Fruit fly (Drosophila melanogaster) whole organism, pupa: ENCODE data around the gene CG6961.
A peak's percentile ranks its signal among the peaks of the same experiment; 100 is the strongest.

Experiments used
- CG10348 ChIP-seq: fragments of 200-800 bp; sonication (Bioruptor generic); IDR thresholded peaks from 2 replicates; pipeline ENCODE4 v1.3.6; 2022; ENCODE audit warnings: missing biosample characterization, missing genetic modification characterization
- CG12605 ChIP-seq: fragments of 200-800 bp; sonication (Bioruptor generic); IDR thresholded peaks from 2 replicates; pipeline ENCODE4 v1.3.6; 2022; ENCODE audit warnings: missing biosample characterization, missing genetic modification characterization
- CG13204 ChIP-seq: fragments of 200-800 bp; sonication (Bioruptor generic); optimal IDR thresholded peaks from 2 replicates; lab custom pipeline; 2018; ENCODE audit warnings: missing biosample characterization, mild to moderate bottlenecking, missing genetic modification characterization, moderate library complexity
- CG14655 ChIP-seq: fragments of 200-800 bp; sonication (Bioruptor generic); optimal IDR thresholded peaks from 3 replicates; lab custom pipeline; 2017; ENCODE audit warnings: mild to moderate bottlenecking, missing biosample characterization, missing genetic modification reagents, missing genetic modification characterization
- CG15710 ChIP-seq: fragments of 200-800 bp; sonication (Bioruptor generic); optimal IDR thresholded peaks from 2 replicates; lab custom pipeline; 2018; ENCODE audit warnings: missing biosample characterization, mild to moderate bottlenecking, missing genetic modification characterization, moderate library complexity
- CG17806 ChIP-seq: fragments of 200-800 bp; sonication (Bioruptor generic); optimal IDR thresholded peaks from 2 replicates; lab custom pipeline; 2018; ENCODE audit warnings: missing biosample characterization, mild to moderate bottlenecking, missing genetic modification characterization, moderate library complexity
- CG32121 ChIP-seq: fragments of 200-800 bp; sonication (Bioruptor generic); IDR thresholded peaks from 2 replicates; pipeline ENCODE4 v1.3.6; 2022; ENCODE audit warnings: missing biosample characterization, missing genetic modification characterization
- CG34367 ChIP-seq: fragments of 200-800 bp; sonication (Bioruptor generic); optimal IDR thresholded peaks from 2 replicates; lab custom pipeline; 2018; ENCODE audit warnings: missing biosample characterization, mild to moderate bottlenecking, missing genetic modification characterization
- CG4496 ChIP-seq: fragments of 200-800 bp; sonication (Bioruptor generic); IDR thresholded peaks from 3 replicates; pipeline ENCODE4 v1.3.6; 2022; ENCODE audit warnings: missing biosample characterization, missing genetic modification characterization
- CG8159 ChIP-seq: fragments of 200-800 bp; sonication (Bioruptor generic); optimal IDR thresholded peaks from 3 replicates; lab custom pipeline; 2018; ENCODE audit warnings: missing biosample characterization, mild to moderate bottlenecking, missing genetic modification characterization, moderate library complexity
- CG8301 ChIP-seq: fragments of 200-800 bp; sonication (Bioruptor generic); optimal IDR thresholded peaks from 2 replicates; lab custom pipeline; 2018; ENCODE audit warnings: missing biosample characterization, mild to moderate bottlenecking, missing genetic modification characterization
- CG9948 ChIP-seq: fragments of 200-800 bp; sonication (Bioruptor generic); optimal IDR thresholded peaks from 2 replicates; lab custom pipeline; 2018; ENCODE audit warnings: missing biosample characterization, mild to moderate bottlenecking, missing genetic modification characterization, moderate library complexity
- D1 ChIP-seq: fragments of 200-800 bp; sonication (Bioruptor generic); optimal IDR thresholded peaks from 2 replicates; lab custom pipeline; 2018; ENCODE audit warnings: missing biosample characterization, mild to moderate bottlenecking, missing genetic modification characterization, moderate library complexity
- EcR ChIP-seq: fragments of 200-800 bp; sonication (Bioruptor generic); optimal IDR thresholded peaks from 3 replicates; lab custom pipeline; 2019; ENCODE audit warnings: missing biosample characterization, missing genetic modification characterization, mild to moderate bottlenecking, moderate library complexity, missing genetic modification reagents
- Ets98B ChIP-seq: fragments of 200-800 bp; sonication (Bioruptor generic); IDR thresholded peaks from 2 replicates; pipeline ENCODE4 v1.3.6; 2022; ENCODE audit warnings: missing biosample characterization, missing genetic modification characterization
- Pif1A ChIP-seq: fragments of 200-800 bp; sonication (Bioruptor generic); optimal IDR thresholded peaks from 3 replicates; lab custom pipeline; 2016; ENCODE audit warnings: missing biosample characterization, missing genetic modification characterization
- Pif1B ChIP-seq: fragments of 200-800 bp; sonication (Bioruptor generic); optimal IDR thresholded peaks from 3 replicates; lab custom pipeline; 2016; ENCODE audit warnings: missing biosample characterization, missing genetic modification characterization
- Snoo ChIP-seq: fragments of 200-800 bp; sonication (Bioruptor generic); optimal IDR thresholded peaks from 3 replicates; lab custom pipeline; 2017; ENCODE audit warnings: missing biosample characterization, mild to moderate bottlenecking, missing genetic modification characterization, inconsistent platforms
- fd96Ca ChIP-seq: fragments of 200-800 bp; sonication (Bioruptor generic); IDR thresholded peaks from 3 replicates; pipeline ENCODE4 v1.3.6; 2022; ENCODE audit warnings: missing biosample characterization, missing genetic modification characterization
- gl ChIP-seq: fragments of 200-800 bp; sonication (Bioruptor generic); optimal IDR thresholded peaks from 2 replicates; lab custom pipeline; 2018; ENCODE audit warnings: missing biosample characterization, mild to moderate bottlenecking, missing genetic modification characterization
- rn ChIP-seq: fragments of 200-800 bp; sonication (Bioruptor generic); IDR thresholded peaks from 2 replicates; pipeline ENCODE4 v1.3.6; 2022; ENCODE audit warnings: missing biosample characterization, missing genetic modification characterization

CG6961 gene

DNA sequence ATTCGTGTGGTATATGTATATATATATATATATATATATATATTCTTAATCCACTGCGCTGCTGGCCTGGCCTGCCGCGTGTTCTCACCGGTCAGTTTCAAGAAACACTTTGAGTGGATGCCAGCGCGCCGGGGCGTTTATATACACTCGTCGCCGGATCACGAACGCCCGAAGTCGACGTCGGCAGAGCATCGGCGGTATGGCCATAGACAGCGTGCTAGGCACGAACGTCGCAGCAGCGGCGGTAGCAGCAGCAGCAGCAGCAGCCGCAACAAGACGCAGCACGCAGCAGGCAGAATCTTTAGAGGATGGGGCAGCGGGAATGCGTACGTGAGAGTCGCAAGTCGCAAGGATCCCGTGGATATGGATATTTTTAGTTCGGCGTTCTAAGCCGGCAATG lies 9.6 kb upstream of the CG6961 start, which contains the start of gene bnb:
bnb (minus strand) TSS at position 121 of the 400 bp plus-strand sequence.
- TF ChIP-seq CG13204 (GFP tag; lab: Kevin White, UChicago), result peak; percentile 66
- no peak for TF ChIP-seq CG8159 (tag; lab: Kevin White, UChicago)
- TF ChIP-seq CG4496 (GFP tag; lab: Robert Waterston, UW), result 0 out of 3 replicates have a peak, but pooled peaks have one; percentile 24

DNA sequence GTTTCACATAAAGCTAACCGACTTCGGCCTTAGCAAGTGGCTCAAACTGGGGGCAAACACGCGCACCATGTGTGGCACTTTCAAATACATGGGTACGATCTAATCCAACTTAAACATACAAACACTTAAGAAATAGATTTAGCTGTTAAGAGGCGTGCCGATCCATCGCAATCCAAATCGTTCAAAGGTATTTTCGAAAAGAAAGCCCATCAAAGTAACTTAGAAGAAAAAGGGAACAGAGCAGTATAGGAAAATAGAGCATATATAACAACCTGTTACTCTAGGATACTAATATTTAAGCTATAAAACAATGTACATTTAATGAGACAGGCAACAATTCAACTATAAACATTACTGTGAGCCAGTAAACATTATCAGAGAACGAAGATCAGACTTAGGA lies 3.4 kb upstream of the CG6961 start, which contains the start of gene Atg101:
Atg101 (plus strand) TSS at position 301 of the 400 bp plus-strand sequence.
- TF ChIP-seq Ets98B (GFP tag; lab: Robert Waterston, UW) (no peak), CG32121 (GFP tag; lab: Robert Waterston, UW) (no peak), Pif1B (no peak), CG10348 (GFP tag; lab: Robert Waterston, UW) (no peak), CG12605 (GFP tag; lab: Robert Waterston, UW) (no peak), gl (tag; lab: Kevin White, UChicago) (no peak), CG14655 (GFP tag; lab: Kevin White, UChicago) (no peak), Pif1A (GFP tag; lab: Kevin White, UChicago) (no peak), rn (GFP tag; lab: Robert Waterston, UW) (no peak), CG8159 (tag; lab: Kevin White, UChicago) (no peak), CG15710 (no peak)

DNA sequence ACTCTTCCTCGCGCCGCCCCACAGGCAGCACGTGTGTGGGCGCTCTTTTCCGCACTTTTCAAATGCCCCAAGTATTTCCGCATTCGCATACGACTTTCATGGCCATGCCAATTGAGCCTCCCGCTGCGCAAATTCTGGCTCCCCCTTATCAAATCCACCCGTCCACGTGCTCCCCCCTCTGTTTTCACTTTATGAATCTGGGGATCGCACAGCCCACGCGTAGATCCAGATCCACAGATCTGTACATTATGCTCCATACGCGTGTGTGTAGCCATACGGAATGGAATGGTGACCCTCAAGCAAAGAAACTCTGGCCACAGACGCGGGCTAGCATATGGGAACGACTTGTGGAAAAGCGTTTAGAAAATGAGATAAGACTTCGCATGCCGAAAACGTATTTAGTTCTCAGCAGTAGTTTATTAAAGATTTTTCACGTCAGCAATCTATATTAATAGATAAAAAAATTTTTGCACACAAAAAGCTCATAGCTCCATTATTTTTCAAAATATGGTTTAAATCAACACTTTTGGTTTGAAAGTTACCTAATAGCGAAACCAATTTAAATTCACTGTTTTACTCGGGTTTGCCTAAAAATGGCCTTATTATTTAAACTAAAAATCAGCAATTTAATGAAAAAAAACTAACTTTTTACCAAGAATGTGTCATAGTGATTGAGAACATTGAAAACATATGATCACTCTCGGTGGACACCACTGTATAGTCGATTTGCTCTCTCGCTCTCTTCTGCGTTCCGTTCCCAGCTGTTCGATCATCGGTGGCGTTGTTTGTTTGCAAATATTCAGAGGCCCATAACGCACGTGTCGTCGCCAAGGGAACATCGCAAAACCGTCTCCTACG lies 1.6 kb upstream of the CG6961 start:
- peak; percentile 20 for TF ChIP-seq CG34367
- TF ChIP-seq fd96Ca (GFP tag; lab: Robert Waterston, UW), result no peak
- TF ChIP-seq CG15710, result peak; percentile 21
- peak; percentile 19 for TF ChIP-seq CG17806
- TF ChIP-seq CG14655 (GFP tag; lab: Kevin White, UChicago), result peak; percentile 78
- TF ChIP-seq CG9948 (tag; lab: Kevin White, UChicago), result peak; percentile 34
- TF ChIP-seq gl (tag; lab: Kevin White, UChicago), result no peak
- peak; percentile 60 for TF ChIP-seq Pif1B
- no peak for TF ChIP-seq CG13204 (GFP tag; lab: Kevin White, UChicago)
- no peak for TF ChIP-seq D1
- peak; percentile 33; the same call in 1 of the 2 replicates for TF ChIP-seq CG32121 (GFP tag; lab: Robert Waterston, UW)
- TF ChIP-seq CG4496 (GFP tag; lab: Robert Waterston, UW), result no peak; the same call in 2 of the 3 replicates
- no peak for TF ChIP-seq CG10348 (GFP tag; lab: Robert Waterston, UW)
- peak; percentile 13 for TF ChIP-seq Snoo (tag; lab: Kevin White, UChicago)
- TF ChIP-seq Pif1A (GFP tag; lab: Kevin White, UChicago), result peak; percentile 70
- no peak for TF ChIP-seq Ets98B (GFP tag; lab: Robert Waterston, UW)
- no peak for TF ChIP-seq EcR (GFP tag; lab: Kevin White, UChicago)
- no peak for TF ChIP-seq CG12605 (GFP tag; lab: Robert Waterston, UW)
- peak; percentile 57 for TF ChIP-seq CG8159 (tag; lab: Kevin White, UChicago)
- TF ChIP-seq CG8301 (tag; lab: Kevin White, UChicago), result peak; percentile 68
- no peak for TF ChIP-seq rn (GFP tag; lab: Robert Waterston, UW)
- TF ChIP-seq, all 21 proteins: peak for 11

DNA sequence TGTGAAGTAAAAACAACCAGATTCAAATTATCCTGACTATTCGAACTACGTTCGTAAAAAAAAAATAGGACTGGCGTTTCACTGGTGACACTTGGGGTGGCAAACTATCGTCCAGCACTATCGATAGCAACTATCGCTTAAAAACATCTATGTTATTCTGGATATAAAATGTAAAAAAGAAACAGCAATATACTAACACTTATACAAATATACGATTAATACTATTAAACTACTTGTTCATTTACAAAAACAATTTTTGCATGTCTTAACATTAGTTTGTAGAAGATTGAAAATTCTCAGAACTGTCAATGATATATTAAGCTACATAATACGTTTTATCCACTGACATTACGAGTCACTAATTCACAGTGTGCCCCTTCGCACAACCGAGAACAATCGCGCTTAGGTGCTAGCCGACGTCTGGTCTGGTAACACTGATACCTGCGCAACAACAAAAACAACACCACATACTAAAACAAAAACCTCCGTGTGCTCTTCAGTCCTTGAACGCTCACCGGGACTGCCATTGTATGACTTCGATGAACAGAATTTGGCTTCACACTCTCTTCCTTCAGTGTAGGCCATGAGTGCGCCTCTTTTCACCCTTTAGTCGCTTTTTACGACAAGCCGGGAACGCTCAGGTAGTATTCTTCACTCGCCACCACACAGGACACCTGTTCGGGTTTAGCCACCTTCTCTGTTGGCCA lies 4.4 kb downstream of the CG6961 start, which contains the start of gene CG18259:
CG18259 (minus strand) TSS at position 78 of the 707 bp plus-strand sequence.
- TF ChIP-seq CG8159 (tag; lab: Kevin White, UChicago) (no peak), CG4496 (GFP tag; lab: Robert Waterston, UW) (peak; percentile 24; the same call in 1 of the 3 replicates), CG17806 (no peak)

DNA sequence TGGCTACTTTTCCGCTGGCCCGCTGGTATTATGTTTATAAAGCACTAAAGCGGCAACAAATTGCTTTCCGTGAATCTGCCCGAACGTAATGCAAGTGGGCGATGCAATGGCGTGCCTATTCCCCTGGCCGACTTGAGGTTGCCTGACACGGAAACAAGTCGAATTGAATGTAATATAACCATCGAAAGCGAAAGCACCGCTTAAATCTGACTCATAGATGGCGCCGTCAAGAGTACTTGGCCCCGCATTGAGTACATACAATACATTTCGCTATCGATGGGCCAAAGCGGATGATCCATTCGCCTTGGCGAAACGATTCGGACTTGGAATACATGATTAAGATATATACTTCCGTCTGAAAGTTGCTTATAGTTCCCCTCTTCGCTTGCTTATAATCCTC lies 7.8 kb downstream of the CG6961 start:
- TF ChIP-seq Pif1B (no peak), CG17806 (no peak), CG15710 (no peak), fd96Ca (GFP tag; lab: Robert Waterston, UW) (no peak), EcR (GFP tag; lab: Kevin White, UChicago) (no peak), CG9948 (tag; lab: Kevin White, UChicago) (no peak), CG14655 (GFP tag; lab: Kevin White, UChicago) (no peak), CG4496 (GFP tag; lab: Robert Waterston, UW) (no peak)

DNA sequence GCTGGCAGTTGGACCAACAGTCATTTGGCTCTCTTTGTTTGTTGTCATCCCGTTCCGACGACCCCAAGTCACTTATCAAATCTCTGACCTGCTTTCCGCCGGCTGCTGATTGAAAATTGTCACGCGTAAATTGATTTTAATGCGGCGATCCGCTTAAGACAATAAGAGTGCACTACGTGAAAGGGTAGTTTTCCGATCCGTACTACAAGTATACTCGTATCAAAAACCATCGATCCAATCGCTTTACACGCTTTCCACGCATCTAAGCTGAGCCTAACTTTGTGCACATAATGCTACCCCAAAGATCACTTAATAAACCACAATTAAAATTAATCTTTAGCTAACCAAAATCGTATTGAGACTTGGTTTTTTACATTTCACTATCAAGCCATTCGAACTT lies 8.3 kb downstream of the CG6961 start:
- TF ChIP-seq gl (tag; lab: Kevin White, UChicago), result no peak
- peak; percentile 38 for TF ChIP-seq EcR (GFP tag; lab: Kevin White, UChicago)
